Fruit fly (Drosophila melanogaster) whole organism, pupa: ENCODE measurements around the gene mei-9.
"Not testable (repeated sequence)": the region's sequence is repeated elsewhere in the genome, so short reads cannot be mapped to it uniquely, and the experiment has no call there.

Source experiments
- CG10348 ChIP-seq: fragments of 200-800 bp; sonication (Bioruptor generic); IDR thresholded peaks from 2 replicates; pipeline ENCODE4 v1.3.6; 2022; ENCODE audit warnings: missing biosample characterization, missing genetic modification characterization
- CG12605 ChIP-seq: fragments of 200-800 bp; sonication (Bioruptor generic); IDR thresholded peaks from 2 replicates; pipeline ENCODE4 v1.3.6; 2022; ENCODE audit warnings: missing biosample characterization, missing genetic modification characterization
- CG13204 ChIP-seq: fragments of 200-800 bp; sonication (Bioruptor generic); optimal IDR thresholded peaks from 2 replicates; lab custom pipeline; 2018; ENCODE audit warnings: missing biosample characterization, mild to moderate bottlenecking, missing genetic modification characterization, moderate library complexity
- CG14655 ChIP-seq: fragments of 200-800 bp; sonication (Bioruptor generic); optimal IDR thresholded peaks from 3 replicates; lab custom pipeline; 2017; ENCODE audit warnings: mild to moderate bottlenecking, missing biosample characterization, missing genetic modification reagents, missing genetic modification characterization
- CG15710 ChIP-seq: fragments of 200-800 bp; sonication (Bioruptor generic); optimal IDR thresholded peaks from 2 replicates; lab custom pipeline; 2018; ENCODE audit warnings: missing biosample characterization, mild to moderate bottlenecking, missing genetic modification characterization, moderate library complexity
- CG17806 ChIP-seq: fragments of 200-800 bp; sonication (Bioruptor generic); optimal IDR thresholded peaks from 2 replicates; lab custom pipeline; 2018; ENCODE audit warnings: missing biosample characterization, mild to moderate bottlenecking, missing genetic modification characterization, moderate library complexity
- CG32121 ChIP-seq: fragments of 200-800 bp; sonication (Bioruptor generic); IDR thresholded peaks from 2 replicates; pipeline ENCODE4 v1.3.6; 2022; ENCODE audit warnings: missing biosample characterization, missing genetic modification characterization
- CG34367 ChIP-seq: fragments of 200-800 bp; sonication (Bioruptor generic); optimal IDR thresholded peaks from 2 replicates; lab custom pipeline; 2018; ENCODE audit warnings: missing biosample characterization, mild to moderate bottlenecking, missing genetic modification characterization
- CG4496 ChIP-seq: fragments of 200-800 bp; sonication (Bioruptor generic); IDR thresholded peaks from 3 replicates; pipeline ENCODE4 v1.3.6; 2022; ENCODE audit warnings: missing biosample characterization, missing genetic modification characterization
- CG8159 ChIP-seq: fragments of 200-800 bp; sonication (Bioruptor generic); optimal IDR thresholded peaks from 3 replicates; lab custom pipeline; 2018; ENCODE audit warnings: missing biosample characterization, mild to moderate bottlenecking, missing genetic modification characterization, moderate library complexity
- CG8301 ChIP-seq: fragments of 200-800 bp; sonication (Bioruptor generic); optimal IDR thresholded peaks from 2 replicates; lab custom pipeline; 2018; ENCODE audit warnings: missing biosample characterization, mild to moderate bottlenecking, missing genetic modification characterization
- CG9948 ChIP-seq: fragments of 200-800 bp; sonication (Bioruptor generic); optimal IDR thresholded peaks from 2 replicates; lab custom pipeline; 2018; ENCODE audit warnings: missing biosample characterization, mild to moderate bottlenecking, missing genetic modification characterization, moderate library complexity
- D1 ChIP-seq: fragments of 200-800 bp; sonication (Bioruptor generic); optimal IDR thresholded peaks from 2 replicates; lab custom pipeline; 2018; ENCODE audit warnings: missing biosample characterization, mild to moderate bottlenecking, missing genetic modification characterization, moderate library complexity
- EcR ChIP-seq: fragments of 200-800 bp; sonication (Bioruptor generic); optimal IDR thresholded peaks from 3 replicates; lab custom pipeline; 2019; ENCODE audit warnings: missing biosample characterization, missing genetic modification characterization, mild to moderate bottlenecking, moderate library complexity, missing genetic modification reagents
- Ets98B ChIP-seq: fragments of 200-800 bp; sonication (Bioruptor generic); IDR thresholded peaks from 2 replicates; pipeline ENCODE4 v1.3.6; 2022; ENCODE audit warnings: missing biosample characterization, missing genetic modification characterization
- Pif1A ChIP-seq: fragments of 200-800 bp; sonication (Bioruptor generic); optimal IDR thresholded peaks from 3 replicates; lab custom pipeline; 2016; ENCODE audit warnings: missing biosample characterization, missing genetic modification characterization
- Pif1B ChIP-seq: fragments of 200-800 bp; sonication (Bioruptor generic); optimal IDR thresholded peaks from 3 replicates; lab custom pipeline; 2016; ENCODE audit warnings: missing biosample characterization, missing genetic modification characterization
- Snoo ChIP-seq: fragments of 200-800 bp; sonication (Bioruptor generic); optimal IDR thresholded peaks from 3 replicates; lab custom pipeline; 2017; ENCODE audit warnings: missing biosample characterization, mild to moderate bottlenecking, missing genetic modification characterization, inconsistent platforms
- fd96Ca ChIP-seq: fragments of 200-800 bp; sonication (Bioruptor generic); IDR thresholded peaks from 3 replicates; pipeline ENCODE4 v1.3.6; 2022; ENCODE audit warnings: missing biosample characterization, missing genetic modification characterization
- gl ChIP-seq: fragments of 200-800 bp; sonication (Bioruptor generic); optimal IDR thresholded peaks from 2 replicates; lab custom pipeline; 2018; ENCODE audit warnings: missing biosample characterization, mild to moderate bottlenecking, missing genetic modification characterization
- rn ChIP-seq: fragments of 200-800 bp; sonication (Bioruptor generic); IDR thresholded peaks from 2 replicates; pipeline ENCODE4 v1.3.6; 2022; ENCODE audit warnings: missing biosample characterization, missing genetic modification characterization

Gene mei-9

dm6 chrX:4318701-4319100 lies at the start of gene mei-9:
Gene mei-9 (minus strand): TSS chrX:4318801.
- TF ChIP-seq CG32121 (GFP tag; lab: Robert Waterston, UW); Snoo; Pif1A (GFP tag; lab: Kevin White, UChicago): not testable (repeated sequence)

- TF ChIP-seq CG9948 (tag; lab: Kevin White, UChicago) (no peak), fd96Ca (GFP tag; lab: Robert Waterston, UW) (no peak), Ets98B (GFP tag; lab: Robert Waterston, UW) (no peak), CG14655 (no peak), CG32121 (GFP tag; lab: Robert Waterston, UW) (no peak), CG12605 (GFP tag; lab: Robert Waterston, UW) (no peak), Snoo (no peak), CG13204 (no peak), CG10348 (GFP tag; lab: Robert Waterston, UW) (no peak), rn (GFP tag; lab: Robert Waterston, UW) (no peak)
These were observed 47.6 kb upstream of the mei-9 start, which contains the start of gene CG3626 for dm6 chrX:4366196-4366595. Gene CG3626 (plus strand): TSS chrX:4366417.

- no peak for TF ChIP-seq Pif1B (GFP tag; lab: Kevin White, UChicago)
- TF ChIP-seq Ets98B (GFP tag; lab: Robert Waterston, UW), result no peak
These were observed 39.9 kb upstream of the mei-9 start for dm6 chrX:4358515-4358914.

dm6 chrX:4329809-4330208 lies 11.2 kb upstream of the mei-9 start:
- TF ChIP-seq CG10348 (GFP tag; lab: Robert Waterston, UW), result no peak
- no peak for TF ChIP-seq CG17806
- TF ChIP-seq CG15710 (tag; lab: Kevin White, UChicago), result no peak
- TF ChIP-seq CG13204, result no peak
- TF ChIP-seq fd96Ca (GFP tag; lab: Robert Waterston, UW), result peak; percentile 33; the same call in 1 of the 3 replicates
- peak; percentile 20; the same call in 1 of the 2 replicates for TF ChIP-seq CG32121 (GFP tag; lab: Robert Waterston, UW)
- no peak for TF ChIP-seq rn (GFP tag; lab: Robert Waterston, UW)
- TF ChIP-seq Pif1A (GFP tag; lab: Kevin White, UChicago), result no peak
- peak; percentile 18 for TF ChIP-seq CG14655
- TF ChIP-seq CG12605 (GFP tag; lab: Robert Waterston, UW), result no peak
- 0 out of 2 replicates have a peak, but pooled peaks have one; percentile 11 for TF ChIP-seq Ets98B (GFP tag; lab: Robert Waterston, UW)
- no peak for TF ChIP-seq Pif1B (GFP tag; lab: Kevin White, UChicago)
- no peak for TF ChIP-seq gl (tag; lab: Kevin White, UChicago)
- no peak for TF ChIP-seq CG9948 (tag; lab: Kevin White, UChicago)
- TF ChIP-seq Snoo, result no peak
- 0 out of 3 replicates have a peak, but pooled peaks have one; percentile 39 for TF ChIP-seq CG4496 (GFP tag; lab: Robert Waterston, UW)
- no peak for TF ChIP-seq CG8159 (tag; lab: Kevin White, UChicago)
- no peak for TF ChIP-seq CG34367
- TF ChIP-seq D1, result no peak
- TF ChIP-seq CG8301 (tag; lab: Kevin White, UChicago), result no peak

dm6 chrX:4329357-4329756 lies 10.8 kb upstream of the mei-9 start, which contains the start of gene CG12693:
Gene CG12693 (minus strand): TSS chrX:4329457.
- TF ChIP-seq CG14655 (no peak), CG32121 (GFP tag; lab: Robert Waterston, UW) (no peak), CG34367 (no peak), CG4496 (GFP tag; lab: Robert Waterston, UW) (no peak), CG8301 (tag; lab: Kevin White, UChicago) (no peak), CG9948 (tag; lab: Kevin White, UChicago) (no peak), rn (GFP tag; lab: Robert Waterston, UW) (no peak), D1 (no peak)

DNA sequence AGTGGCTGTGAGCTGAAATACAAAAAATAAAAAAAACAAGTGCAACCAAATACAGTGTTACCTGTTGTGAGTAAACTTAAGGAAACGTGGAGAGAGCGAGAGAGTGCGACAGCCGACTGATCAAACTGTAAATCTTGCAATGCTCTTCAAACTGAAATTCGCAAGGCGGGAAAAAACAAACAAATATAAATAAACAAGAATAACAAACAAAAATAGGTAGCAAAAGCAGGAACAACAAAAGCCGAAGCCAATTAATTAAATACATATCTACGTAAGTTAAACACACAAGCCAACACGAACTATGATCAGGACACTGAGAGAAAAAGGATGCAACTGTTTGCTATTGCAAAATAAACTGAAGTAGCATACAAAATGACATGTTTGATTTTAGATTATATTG lies 6.7 kb upstream of the mei-9 start:
- TF ChIP-seq CG8301 (tag; lab: Kevin White, UChicago), result no peak
- no peak for TF ChIP-seq CG10348 (GFP tag; lab: Robert Waterston, UW)
- TF ChIP-seq Pif1A (GFP tag; lab: Kevin White, UChicago), result no peak
- TF ChIP-seq CG34367, result peak; percentile 12
- TF ChIP-seq CG14655, result no peak
- no peak for TF ChIP-seq Pif1B (GFP tag; lab: Kevin White, UChicago)
- TF ChIP-seq CG32121 (GFP tag; lab: Robert Waterston, UW), result no peak
- TF ChIP-seq Ets98B (GFP tag; lab: Robert Waterston, UW), result peak; percentile 8; the same call in 1 of the 2 replicates
- no peak for TF ChIP-seq CG15710 (tag; lab: Kevin White, UChicago)
- peak; percentile 20 for TF ChIP-seq CG8159 (tag; lab: Kevin White, UChicago)
- peak; percentile 29; the same call in 1 of the 2 replicates for TF ChIP-seq CG12605 (GFP tag; lab: Robert Waterston, UW)
- no peak for TF ChIP-seq gl (tag; lab: Kevin White, UChicago)
- no peak for TF ChIP-seq rn (GFP tag; lab: Robert Waterston, UW)
- no peak; the same call in 2 of the 3 replicates for TF ChIP-seq fd96Ca (GFP tag; lab: Robert Waterston, UW)
- TF ChIP-seq EcR (GFP tag; lab: Kevin White, UChicago), result no peak
- TF ChIP-seq Snoo, result no peak
- no peak for TF ChIP-seq D1
- TF ChIP-seq CG4496 (GFP tag; lab: Robert Waterston, UW), result peak; percentile 11; the same call in 1 of the 3 replicates
- no peak for TF ChIP-seq CG17806
- no peak for TF ChIP-seq CG9948 (tag; lab: Kevin White, UChicago)
- no peak for TF ChIP-seq CG13204
- TF ChIP-seq, all 21 proteins: peak for 5
